Fruit fly (Drosophila melanogaster): ENCODE results near the gene can.

- TF ChIP-seq gl (tag; optimal IDR thresholded peaks at IDR 0.05) (no peak), EcR (GFP tag; optimal IDR thresholded peaks at IDR 0.05) (no peak), Pif1B (GFP tag; optimal IDR thresholded peaks at IDR 0.05) (no peak), Snoo (tag; optimal IDR thresholded peaks at IDR 0.05) (no peak), CG34367 (tag; optimal IDR thresholded peaks at IDR 0.05) (no peak), Pif1A (GFP tag; optimal IDR thresholded peaks at IDR 0.05) (no peak), CG8301 (tag; optimal IDR thresholded peaks at IDR 0.05) (no peak)
Observed at dm6 chr3L:10284869-10285268, 18.0 kb upstream of the can start.
